Worm (Caenorhabditis elegans): ENCODE data around the gene bpnt-1.

- TF ChIP-seq nhr-6 (tag; optimal IDR thresholded peaks at IDR 0.05): no peak
- no peak for TF ChIP-seq snpc-4 (tag; optimal IDR thresholded peaks at IDR 0.05)
Observed at ce11 chrII:4372867-4373397, 47.1 kb upstream of the bpnt-1 start.
